Fruit fly (Drosophila melanogaster) whole organism, embryonic: ENCODE measurements around the gene Tbcc.

Experiments
- CG1024 ChIP-seq: fragments of 200-800 bp; sonication (Bioruptor generic); IDR thresholded peaks from 2 replicates; pipeline ENCODE4 v1.3.6; 2022; ENCODE audit warnings: missing biosample characterization, missing genetic modification characterization
- CG10321 ChIP-seq: fragments of 200-800 bp; sonication (Bioruptor generic); IDR thresholded peaks from 2 replicates; pipeline ENCODE4 v1.3.6; 2022; ENCODE audit warnings: missing biosample characterization, missing genetic modification characterization
- CG12236 ChIP-seq: fragments of 200-800 bp; sonication (Bioruptor generic); optimal IDR thresholded peaks from 2 replicates; lab custom pipeline; 2016; ENCODE audit warnings: missing biosample characterization, missing genetic modification characterization
- CG12659 ChIP-seq: fragments of 200-800 bp; sonication (Bioruptor generic); optimal IDR thresholded peaks from 3 replicates; lab custom pipeline; 2017; ENCODE audit warnings: mild to moderate bottlenecking, missing biosample characterization, missing genetic modification reagents, missing genetic modification characterization
- CG13775 ChIP-seq: fragments of 200-800 bp; sonication (Bioruptor generic); optimal IDR thresholded peaks from 3 replicates; lab custom pipeline; 2017; ENCODE audit warnings: missing biosample characterization, mild to moderate bottlenecking, missing genetic modification characterization
- CG13894 ChIP-seq: fragments of 200-800 bp; sonication (Bioruptor generic); optimal IDR thresholded peaks from 3 replicates; lab custom pipeline; 2018; ENCODE audit warnings: missing biosample characterization, mild to moderate bottlenecking, missing genetic modification characterization, moderate library complexity
- CG14441 ChIP-seq: fragments of 200-800 bp; sonication (Bioruptor generic); IDR thresholded peaks from 2 replicates; pipeline ENCODE4 v1.3.6; 2022; ENCODE audit warnings: missing biosample characterization, missing genetic modification characterization
- CG14667 ChIP-seq: fragments of 200-800 bp; sonication (Bioruptor generic); IDR thresholded peaks from 2 replicates; pipeline ENCODE4 v1.3.6; 2022; ENCODE audit warnings: missing biosample characterization, missing genetic modification characterization
- CG15073 ChIP-seq: fragments of 200-800 bp; sonication (Bioruptor generic); optimal IDR thresholded peaks from 2 replicates; lab custom pipeline; 2016; ENCODE audit warnings: missing biosample characterization, missing genetic modification characterization
- CG16815 ChIP-seq: fragments of 200-800 bp; sonication (Bioruptor generic); optimal IDR thresholded peaks from 3 replicates; lab custom pipeline; 2017; ENCODE audit warnings: missing biosample characterization, mild to moderate bottlenecking, missing genetic modification characterization
- CG17802 ChIP-seq: fragments of 200-800 bp; sonication (Bioruptor generic); optimal IDR thresholded peaks from 2 replicates; lab custom pipeline; 2018; ENCODE audit warnings: missing biosample characterization, mild to moderate bottlenecking, missing genetic modification characterization, moderate library complexity
- CG1832 ChIP-seq: fragments of 200-800 bp; sonication (Bioruptor generic); optimal IDR thresholded peaks from 2 replicates; lab custom pipeline; 2017; ENCODE audit warnings: missing biosample characterization, mild to moderate bottlenecking, missing genetic modification characterization, inconsistent platforms
- CG18619 ChIP-seq: fragments of 200-800 bp; sonication (Bioruptor generic); optimal IDR thresholded peaks from 3 replicates; lab custom pipeline; 2017; ENCODE audit warnings: missing biosample characterization, mild to moderate bottlenecking, missing genetic modification characterization
- CG2120 ChIP-seq: fragments of 200-800 bp; sonication (Bioruptor generic); optimal IDR thresholded peaks from 3 replicates; lab custom pipeline; 2016; ENCODE audit warnings: missing biosample characterization, missing genetic modification characterization
- CG30431 ChIP-seq: fragments of 200-800 bp; sonication (Bioruptor generic); optimal IDR thresholded peaks from 2 replicates; lab custom pipeline; 2017; ENCODE audit warnings: missing biosample characterization, missing genetic modification characterization
- CG31388 ChIP-seq: fragments of 200-800 bp; sonication (Bioruptor generic); optimal IDR thresholded peaks from 2 replicates; lab custom pipeline; 2016; ENCODE audit warnings: missing biosample characterization, missing genetic modification characterization
- CG33213 ChIP-seq: fragments of 200-800 bp; sonication (Bioruptor generic); optimal IDR thresholded peaks from 3 replicates; lab custom pipeline; 2016; ENCODE audit warnings: missing biosample characterization, missing genetic modification characterization
- CG3726 ChIP-seq: fragments of 200-800 bp; sonication (Bioruptor generic); IDR thresholded peaks from 3 replicates; pipeline ENCODE4, ENCODE4 v1.3.6; 2022; ENCODE audit warnings: missing biosample characterization, missing genetic modification characterization
- CG5953 ChIP-seq: fragments of 200-800 bp; sonication (Bioruptor generic); IDR thresholded peaks from 2 replicates; pipeline ENCODE4 v1.3.6; 2022; ENCODE audit warnings: missing biosample characterization, missing genetic modification characterization
- CG6854 ChIP-seq: fragments of 200-800 bp; sonication (Bioruptor generic); optimal IDR thresholded peaks from 3 replicates; lab custom pipeline; 2017; ENCODE audit warnings: missing biosample characterization, mild to moderate bottlenecking, missing genetic modification characterization
- CG7556 ChIP-seq: fragments of 200-800 bp; sonication (Bioruptor generic); optimal IDR thresholded peaks from 2 replicates; lab custom pipeline; 2017; ENCODE audit warnings: missing biosample characterization, mild to moderate bottlenecking, missing genetic modification characterization
- CG7745 ChIP-seq: fragments of 200-800 bp; sonication (Bioruptor generic); optimal IDR thresholded peaks from 2 replicates; lab custom pipeline; 2018; ENCODE audit warnings: missing biosample characterization, mild to moderate bottlenecking, missing genetic modification characterization, moderate library complexity
- CG7928 ChIP-seq: fragments of 200-800 bp; sonication (Bioruptor generic); optimal IDR thresholded peaks from 2 replicates; lab custom pipeline; 2017; ENCODE audit warnings: missing biosample characterization, mild to moderate bottlenecking, missing genetic modification characterization
- CG8388 ChIP-seq: fragments of 200-800 bp; sonication (Bioruptor generic); optimal IDR thresholded peaks from 2 replicates; lab custom pipeline; 2019; ENCODE audit warnings: missing biosample characterization, mild to moderate bottlenecking, missing genetic modification characterization, moderate library complexity
- CG8478 ChIP-seq: fragments of >200 bp; optimal IDR thresholded peaks from 2 replicates; lab custom pipeline; 2018
- Dip3 ChIP-seq: fragments of 200-800 bp; sonication (Bioruptor generic); optimal IDR thresholded peaks from 3 replicates; lab custom pipeline; 2016; ENCODE audit warnings: missing biosample characterization, missing genetic modification characterization
- Ets97D ChIP-seq: fragments of 200-800 bp; sonication (Bioruptor generic); optimal IDR thresholded peaks from 3 replicates; lab custom pipeline; 2016; ENCODE audit warnings: missing biosample characterization, missing genetic modification characterization
- Fer2 ChIP-seq: fragments of 200-800 bp; sonication (Bioruptor generic); optimal IDR thresholded peaks from 2 replicates; lab custom pipeline; 2018; ENCODE audit warnings: missing biosample characterization, mild to moderate bottlenecking, missing genetic modification characterization, moderate library complexity
- Gsc ChIP-seq: fragments of 200-800 bp; sonication (Bioruptor generic); IDR thresholded peaks from 2 replicates; pipeline ENCODE4 v1.3.6; 2022; ENCODE audit warnings: missing biosample characterization, missing genetic modification characterization
- H2.0 ChIP-seq: fragments of 200-800 bp; sonication (Bioruptor generic); IDR thresholded peaks from 2 replicates; pipeline ENCODE4 v1.3.6; 2022; ENCODE audit warnings: missing biosample characterization, missing genetic modification characterization
- HLH4C ChIP-seq: fragments of 200-800 bp; sonication (Bioruptor generic); IDR thresholded peaks from 3 replicates; pipeline ENCODE4 v1.3.6; 2022; ENCODE audit warnings: missing biosample characterization, missing genetic modification characterization; ENCODE audit not compliant: partially characterized antibody
- Lpt ChIP-seq: fragments of >200 bp; optimal IDR thresholded peaks from 2 replicates; lab custom pipeline; 2018; ENCODE audit warnings: missing biosample characterization, missing genetic modification characterization
- NFAT ChIP-seq: fragments of 200-800 bp; sonication (Bioruptor generic); IDR thresholded peaks from 2 replicates; pipeline ENCODE4 v1.3.6; 2022; ENCODE audit warnings: missing biosample characterization, missing genetic modification characterization
- NfI ChIP-seq: fragments of 200-800 bp; sonication (Bioruptor generic); optimal IDR thresholded peaks from 3 replicates; lab custom pipeline; 2018; ENCODE audit warnings: missing biosample characterization, mild to moderate bottlenecking, missing genetic modification characterization, moderate library complexity
- Optix ChIP-seq: fragments of 200-800 bp; sonication (Bioruptor generic); IDR thresholded peaks from 3 replicates; pipeline ENCODE4 v1.3.6; 2022; ENCODE audit warnings: missing biosample characterization, missing genetic modification characterization
- Rfx ChIP-seq: fragments of 200-800 bp; sonication (Bioruptor generic); IDR thresholded peaks from 2 replicates; pipeline ENCODE4 v1.3.6; 2022; ENCODE audit warnings: missing biosample characterization, missing genetic modification characterization
- amos ChIP-seq: fragments of 200-800 bp; sonication (Bioruptor generic); IDR thresholded peaks from 2 replicates; pipeline ENCODE4 v1.3.6; 2022; ENCODE audit warnings: missing biosample characterization, missing genetic modification characterization; ENCODE audit not compliant: partially characterized antibody
- ase ChIP-seq: fragments of 200-800 bp; sonication (Bioruptor generic); IDR thresholded peaks from 3 replicates; pipeline ENCODE4 v1.3.6; 2022; ENCODE audit warnings: missing biosample characterization, missing genetic modification characterization
- ato ChIP-seq: fragments of 200-800 bp; sonication (Bioruptor generic); IDR thresholded peaks from 2 replicates; pipeline ENCODE4 v1.3.6; 2022; ENCODE audit warnings: missing biosample characterization, missing genetic modification characterization; ENCODE audit not compliant: partially characterized antibody
- br ChIP-seq: fragments of >200 bp; optimal IDR thresholded peaks from 2 replicates; lab custom pipeline; 2017
- eyg ChIP-seq: fragments of 200-800 bp; sonication (Bioruptor generic); optimal IDR thresholded peaks from 3 replicates; lab custom pipeline; 2016; ENCODE audit warnings: missing biosample characterization, missing genetic modification characterization
- fu2 ChIP-seq: fragments of 200-800 bp; sonication (Bioruptor generic); optimal IDR thresholded peaks from 2 replicates; lab custom pipeline; 2016; ENCODE audit warnings: missing biosample characterization, missing genetic modification characterization
- jumu ChIP-seq: fragments of 200-800 bp; sonication (Bioruptor generic); optimal IDR thresholded peaks from 3 replicates; lab custom pipeline; 2016; ENCODE audit warnings: missing biosample characterization, missing genetic modification characterization
- mirr ChIP-seq: fragments of 200-800 bp; sonication (Bioruptor generic); optimal IDR thresholded peaks from 3 replicates; lab custom pipeline; 2018; ENCODE audit warnings: missing biosample characterization, mild to moderate bottlenecking, missing genetic modification characterization
- pfk ChIP-seq: fragments of 200-800 bp; sonication (Bioruptor generic); optimal IDR thresholded peaks from 2 replicates; lab custom pipeline; 2018; ENCODE audit warnings: missing biosample characterization, mild to moderate bottlenecking, missing genetic modification characterization, moderate library complexity
- phol ChIP-seq: fragments of 200-800 bp; sonication (Bioruptor generic); optimal IDR thresholded peaks from 3 replicates; lab custom pipeline; 2018; ENCODE audit warnings: missing biosample characterization, mild to moderate bottlenecking, missing genetic modification characterization, moderate library complexity
- repo ChIP-seq: fragments of 200-800 bp; sonication (Bioruptor generic); optimal IDR thresholded peaks from 2 replicates; lab custom pipeline; 2016; ENCODE audit warnings: missing biosample characterization, missing genetic modification characterization
- ro ChIP-seq: fragments of 200-800 bp; sonication (Bioruptor generic); IDR thresholded peaks from 2 replicates; pipeline ENCODE4 v1.3.6; 2022; ENCODE audit warnings: missing biosample characterization, missing genetic modification characterization
- sima ChIP-seq: fragments of 200-800 bp; sonication (Bioruptor generic); optimal IDR thresholded peaks from 2 replicates; lab custom pipeline; 2016; ENCODE audit warnings: missing biosample characterization, missing genetic modification characterization
- so ChIP-seq: fragments of 200-800 bp; sonication (Bioruptor generic); IDR thresholded peaks from 3 replicates; pipeline ENCODE4 v1.3.6; 2022; ENCODE audit warnings: missing biosample characterization, missing genetic modification characterization
- sob ChIP-seq: fragments of 200-800 bp; sonication (Bioruptor generic); IDR thresholded peaks from 2 replicates; pipeline ENCODE4 v1.3.6; 2022; ENCODE audit warnings: missing biosample characterization, missing genetic modification characterization
- toy ChIP-seq: fragments of 200-800 bp; sonication (Bioruptor generic); IDR thresholded peaks from 2 replicates; pipeline ENCODE4 v1.3.6; 2022; ENCODE audit warnings: missing biosample characterization, missing genetic modification characterization
- trh ChIP-seq: fragments of 200-800 bp; sonication (Bioruptor generic); optimal IDR thresholded peaks from 2 replicates; lab custom pipeline; 2016; ENCODE audit warnings: missing biosample characterization, missing genetic modification characterization

Gene Tbcc

dm6 chr2L:4195672-4196281 lies 8.2 kb upstream of the Tbcc start (continued):
- TF ChIP-seq CG6854 (GFP tag; lab: Kevin White, UChicago), result no peak
- no peak for TF ChIP-seq H2.0 (GFP tag; lab: Robert Waterston, UW)
- TF ChIP-seq jumu, result no peak
- no peak for TF ChIP-seq CG12236
- no peak for TF ChIP-seq CG15073 (GFP tag; lab: Kevin White, UChicago)
- no peak for TF ChIP-seq Ets97D (GFP tag; lab: Kevin White, UChicago)
- no peak for TF ChIP-seq CG17802 (tag; lab: Kevin White, UChicago)
- no peak for TF ChIP-seq phol (tag; lab: Kevin White, UChicago)
- TF ChIP-seq CG30431 (GFP tag; lab: Kevin White, UChicago), result no peak
- TF ChIP-seq Rfx (GFP tag; lab: Robert Waterston, UW), result 0 out of 2 replicates have a peak, but pooled peaks have one; percentile 4
- no peak for TF ChIP-seq CG8478
- no peak for TF ChIP-seq trh (GFP tag; lab: Kevin White, UChicago)
- no peak for TF ChIP-seq CG31388
- TF ChIP-seq CG10321 (GFP tag; lab: Robert Waterston, UW), result no peak
- no peak for TF ChIP-seq CG5953 (GFP tag; lab: Robert Waterston, UW)
- TF ChIP-seq sima (GFP tag; lab: Kevin White, UChicago), result no peak
- no peak for TF ChIP-seq sob (GFP tag; lab: Robert Waterston, UW)
- no peak for TF ChIP-seq CG14667 (GFP tag; lab: Robert Waterston, UW)
- TF ChIP-seq Optix (GFP tag; lab: Robert Waterston, UW), result no peak
- no peak for TF ChIP-seq eyg (GFP tag; lab: Kevin White, UChicago)
- TF ChIP-seq CG18619 (GFP tag; lab: Kevin White, UChicago), result no peak
- TF ChIP-seq CG1024 (GFP tag; lab: Robert Waterston, UW), result no peak
- TF ChIP-seq Gsc (GFP tag; lab: Robert Waterston, UW), result no peak
- no peak for TF ChIP-seq CG16815 (GFP tag; lab: Kevin White, UChicago)
- no peak for TF ChIP-seq Dip3 (GFP tag; lab: Kevin White, UChicago)
- TF ChIP-seq NFAT, result no peak
- TF ChIP-seq br (lab: Kevin White, UChicago), result no peak
- no peak for TF ChIP-seq CG1832
- no peak for TF ChIP-seq toy (GFP tag; lab: Robert Waterston, UW)
- no peak for TF ChIP-seq CG7928 (GFP tag; lab: Kevin White, UChicago)
- TF ChIP-seq Lpt (GFP tag; lab: Kevin White, UChicago), result no peak
- no peak for TF ChIP-seq Fer2 (tag; lab: Kevin White, UChicago)
- peak; percentile 39; the same call in 1 of the 2 replicates for TF ChIP-seq CG14441
- no peak for TF ChIP-seq ase (GFP tag; lab: Robert Waterston, UW)
- no peak for TF ChIP-seq CG13775 (GFP tag; lab: Kevin White, UChicago)
- no peak for TF ChIP-seq CG3726 (GFP tag; lab: Robert Waterston, UW)
- TF ChIP-seq amos (GFP tag; lab: Robert Waterston, UW), result no peak
- no peak for TF ChIP-seq ro (GFP tag; lab: Robert Waterston, UW)
- no peak for TF ChIP-seq ato (GFP tag; lab: Robert Waterston, UW)
- no peak for TF ChIP-seq CG33213
- TF ChIP-seq fu2 (GFP tag; lab: Kevin White, UChicago), result no peak
- no peak for TF ChIP-seq so (GFP tag; lab: Robert Waterston, UW)
- no peak for TF ChIP-seq CG13894 (tag; lab: Kevin White, UChicago)
- TF ChIP-seq CG12659, result no peak
- no peak for TF ChIP-seq CG8388 (GFP tag; lab: Kevin White, UChicago)
- TF ChIP-seq mirr (GFP tag; lab: Kevin White, UChicago), result peak; percentile 17
- no peak for TF ChIP-seq repo
- peak; percentile 43 for TF ChIP-seq CG2120
- no peak for TF ChIP-seq HLH4C (GFP tag; lab: Robert Waterston, UW)
- TF ChIP-seq pfk (GFP tag; lab: Kevin White, UChicago), result no peak
- TF ChIP-seq CG7556, result no peak
- TF ChIP-seq NfI (GFP tag; lab: Kevin White, UChicago), result no peak
- TF ChIP-seq CG7745 (tag; lab: Kevin White, UChicago), result no peak
